Fruit fly (Drosophila melanogaster) whole organism, embryonic: ENCODE results near the gene CG6040.

Experiments
- CG10565 ChIP-seq: fragments of 200-800 bp; sonication (Bioruptor generic); optimal IDR thresholded peaks from 3 replicates; lab custom pipeline; 2016; ENCODE audit warnings: missing biosample characterization, mild to moderate bottlenecking, missing genetic modification characterization
- CG10654 ChIP-seq: fragments of 200-800 bp; sonication (Bioruptor generic); optimal IDR thresholded peaks from 2 replicates; lab custom pipeline; 2016; ENCODE audit warnings: missing biosample characterization, missing genetic modification characterization
- CG12942 ChIP-seq: fragments of 200-800 bp; sonication (Bioruptor generic); optimal IDR thresholded peaks from 3 replicates; lab custom pipeline; 2016; ENCODE audit warnings: missing biosample characterization, missing genetic modification characterization
- CG13287 ChIP-seq: fragments of 200-800 bp; sonication (Bioruptor generic); IDR thresholded peaks from 2 replicates; pipeline ENCODE4 v1.3.6; 2022; ENCODE audit warnings: missing biosample characterization, missing genetic modification characterization; ENCODE audit not compliant: partially characterized antibody
- CG13296 ChIP-seq: fragments of 200-800 bp; sonication (Bioruptor generic); optimal IDR thresholded peaks from 3 replicates; lab custom pipeline; 2018; ENCODE audit warnings: missing biosample characterization, mild to moderate bottlenecking, missing genetic modification characterization
- CG13894 ChIP-seq: fragments of 200-800 bp; sonication (Bioruptor generic); optimal IDR thresholded peaks from 3 replicates; lab custom pipeline; 2018; ENCODE audit warnings: missing biosample characterization, mild to moderate bottlenecking, missing genetic modification characterization, moderate library complexity
- CG1529 ChIP-seq: fragments of 200-800 bp; sonication (Bioruptor generic); optimal IDR thresholded peaks from 3 replicates; lab custom pipeline; 2018; ENCODE audit warnings: missing biosample characterization, missing genetic modification characterization
- CG17802 ChIP-seq: fragments of 200-800 bp; sonication (Bioruptor generic); optimal IDR thresholded peaks from 2 replicates; lab custom pipeline; 2018; ENCODE audit warnings: missing biosample characterization, mild to moderate bottlenecking, missing genetic modification characterization, moderate library complexity
- CG18011 ChIP-seq: fragments of 200-800 bp; sonication (Bioruptor generic); optimal IDR thresholded peaks from 2 replicates; lab custom pipeline; 2017; ENCODE audit warnings: missing biosample characterization, missing genetic modification characterization, mild to moderate bottlenecking, moderate library complexity, missing genotype
- CG18764 ChIP-seq: fragments of 200-800 bp; sonication (Bioruptor generic); optimal IDR thresholded peaks from 3 replicates; lab custom pipeline; 2016; ENCODE audit warnings: missing biosample characterization, missing genetic modification characterization
- CG2202 ChIP-seq: fragments of 200-800 bp; sonication (Bioruptor generic); optimal IDR thresholded peaks from 2 replicates; lab custom pipeline; 2018; ENCODE audit warnings: missing biosample characterization, mild to moderate bottlenecking, missing genetic modification characterization
- CG4360 ChIP-seq: fragments of 200-800 bp; sonication (Bioruptor generic); IDR thresholded peaks from 2 replicates; pipeline ENCODE4 v1.3.6; 2022; ENCODE audit warnings: missing biosample characterization, missing genetic modification characterization
- CG4404 ChIP-seq: fragments of 200-800 bp; sonication (Bioruptor generic); IDR thresholded peaks from 2 replicates; pipeline ENCODE4 v1.3.6; 2022; ENCODE audit warnings: missing biosample characterization, missing genetic modification characterization
- CG5245 ChIP-seq: fragments of 200-800 bp; sonication (Bioruptor generic); optimal IDR thresholded peaks from 3 replicates; lab custom pipeline; 2016; ENCODE audit warnings: missing biosample characterization, missing genetic modification characterization
- CG6654 ChIP-seq: fragments of 200-800 bp; sonication (Bioruptor generic); optimal IDR thresholded peaks from 2 replicates; lab custom pipeline; 2017; ENCODE audit warnings: missing biosample characterization, mild to moderate bottlenecking, missing genetic modification characterization
- CG6854 ChIP-seq: fragments of 200-800 bp; sonication (Bioruptor generic); optimal IDR thresholded peaks from 3 replicates; lab custom pipeline; 2017; ENCODE audit warnings: missing biosample characterization, mild to moderate bottlenecking, missing genetic modification characterization
- CG7963 ChIP-seq: fragments of 200-800 bp; sonication (Bioruptor generic); IDR thresholded peaks from 3 replicates; pipeline ENCODE4 v1.3.6; 2022; ENCODE audit warnings: missing biosample characterization, missing genetic modification characterization; ENCODE audit not compliant: partially characterized antibody
- CG8478 ChIP-seq: fragments of >200 bp; optimal IDR thresholded peaks from 2 replicates; lab custom pipeline; 2018
- CkIIα-i1 ChIP-seq: fragments of 200-800 bp; sonication (Bioruptor generic); IDR thresholded peaks from 2 replicates; pipeline ENCODE4 v1.3.6; 2022; ENCODE audit warnings: missing biosample characterization, missing genetic modification characterization
- D ChIP-seq, 2 experiments: fragments of 200-800 bp in 1 of 2; fragments of >200 bp in 1 of 2; sonication (Bioruptor generic) in 1 of 2; optimal IDR thresholded peaks; 2 replicates in 1 of 2; 3 replicates in 1 of 2; lab custom pipeline; 2017; ENCODE audit warnings: mild to moderate bottlenecking in 1 of 2, missing biosample characterization in 1 of 2, missing genetic modification characterization in 1 of 2, missing genetic modification reagents in 1 of 2
- Dip3 ChIP-seq: fragments of 200-800 bp; sonication (Bioruptor generic); optimal IDR thresholded peaks from 3 replicates; lab custom pipeline; 2016; ENCODE audit warnings: missing biosample characterization, missing genetic modification characterization
- Drgx ChIP-seq: fragments of 200-800 bp; sonication (Bioruptor generic); IDR thresholded peaks from 2 replicates; pipeline ENCODE4 v1.3.6; 2022; ENCODE audit warnings: missing biosample characterization, missing genetic modification characterization
- Elba2 ChIP-seq: fragments of 200-800 bp; sonication (Bioruptor generic); optimal IDR thresholded peaks from 3 replicates; lab custom pipeline; 2016; ENCODE audit warnings: missing biosample characterization, missing genetic modification characterization
- Hmr ChIP-seq: fragments of 200-800 bp; sonication (Bioruptor generic); optimal IDR thresholded peaks from 3 replicates; lab custom pipeline; 2017; ENCODE audit warnings: mild to moderate bottlenecking, missing biosample characterization, missing genetic modification reagents, missing genetic modification characterization
- Mes4 ChIP-seq: fragments of 200-800 bp; sonication (Bioruptor generic); optimal IDR thresholded peaks from 2 replicates; lab custom pipeline; 2016; ENCODE audit warnings: missing biosample characterization, missing genetic modification characterization
- Optix ChIP-seq: fragments of 200-800 bp; sonication (Bioruptor generic); IDR thresholded peaks from 3 replicates; pipeline ENCODE4 v1.3.6; 2022; ENCODE audit warnings: missing biosample characterization, missing genetic modification characterization
- TFAM ChIP-seq: fragments of 200-800 bp; sonication (Bioruptor generic); optimal IDR thresholded peaks from 2 replicates; lab custom pipeline; 2017; ENCODE audit warnings: missing biosample characterization, missing genetic modification characterization, inconsistent platforms
- Vsx1 ChIP-seq: fragments of 200-800 bp; sonication (Bioruptor generic); optimal IDR thresholded peaks from 2 replicates; lab custom pipeline; 2017; ENCODE audit warnings: missing biosample characterization, mild to moderate bottlenecking, missing genetic modification characterization, missing genetic modification reagents
- bbx ChIP-seq: fragments of 200-800 bp; sonication (Bioruptor generic); IDR thresholded peaks from 2 replicates; pipeline ENCODE4 v1.3.6; 2022; ENCODE audit warnings: missing biosample characterization, missing genetic modification characterization; ENCODE audit not compliant: partially characterized antibody
- bowl ChIP-seq: fragments of 200-800 bp; sonication (Bioruptor generic); IDR thresholded peaks from 2 replicates; pipeline ENCODE4 v1.3.6; 2022; ENCODE audit warnings: missing biosample characterization, missing genetic modification characterization
- bsh ChIP-seq, 2 experiments: fragments of 200-800 bp; sonication (Bioruptor generic); optimal IDR thresholded peaks; 2 replicates each; lab custom pipeline; 2017 to 2018; ENCODE audit warnings: mild to moderate bottlenecking in 2 of 2, missing biosample characterization in 2 of 2, missing genetic modification characterization in 2 of 2, moderate library complexity in 1 of 2
- ci ChIP-seq: fragments of 200-800 bp; sonication (Bioruptor generic); IDR thresholded peaks from 3 replicates; pipeline ENCODE4 v1.3.6; 2022; ENCODE audit warnings: missing biosample characterization, missing genetic modification characterization
- danr ChIP-seq: fragments of 200-800 bp; sonication (Bioruptor generic); IDR thresholded peaks from 2 replicates; pipeline ENCODE4 v1.3.6; 2022; ENCODE audit warnings: missing biosample characterization, missing genetic modification characterization
- dimm ChIP-seq: fragments of 200-800 bp; sonication (Bioruptor generic); IDR thresholded peaks from 2 replicates; pipeline ENCODE4 v1.3.6; 2022; ENCODE audit warnings: missing biosample characterization, missing genetic modification characterization
- fd64A ChIP-seq: fragments of 200-800 bp; sonication (Bioruptor generic); optimal IDR thresholded peaks from 3 replicates; lab custom pipeline; 2018; ENCODE audit warnings: missing biosample characterization, mild to moderate bottlenecking, missing genetic modification characterization
- gem ChIP-seq: fragments of 200-800 bp; sonication (Bioruptor generic); optimal IDR thresholded peaks from 2 replicates; lab custom pipeline; 2019; ENCODE audit warnings: missing biosample characterization, mild to moderate bottlenecking, missing genetic modification characterization, moderate library complexity
- insv ChIP-seq, 2 experiments: fragments of 200-800 bp; sonication (Bioruptor generic); optimal IDR thresholded peaks; 3 replicates each; lab custom pipeline; 2016 to 2018; ENCODE audit warnings: missing biosample characterization in 2 of 2, missing genetic modification characterization in 2 of 2
- kni ChIP-seq: fragments of 200-800 bp; sonication (Bioruptor generic); optimal IDR thresholded peaks from 3 replicates; lab custom pipeline; 2017; ENCODE audit warnings: mild to moderate bottlenecking, missing biosample characterization, missing genetic modification reagents, missing genetic modification characterization
- mirr ChIP-seq: fragments of 200-800 bp; sonication (Bioruptor generic); optimal IDR thresholded peaks from 3 replicates; lab custom pipeline; 2018; ENCODE audit warnings: missing biosample characterization, mild to moderate bottlenecking, missing genetic modification characterization
- nau ChIP-seq: fragments of 200-800 bp; sonication (Bioruptor generic); optimal IDR thresholded peaks from 3 replicates; lab custom pipeline; 2017; ENCODE audit warnings: missing biosample characterization, mild to moderate bottlenecking, missing genetic modification characterization, missing genetic modification reagents
- org-1 ChIP-seq: fragments of 200-800 bp; sonication (Bioruptor generic); optimal IDR thresholded peaks from 2 replicates; lab custom pipeline; 2017; ENCODE audit warnings: missing biosample characterization, missing genetic modification characterization
- pb ChIP-seq: fragments of 200-800 bp; sonication (Bioruptor generic); optimal IDR thresholded peaks from 3 replicates; lab custom pipeline; 2016; ENCODE audit warnings: missing biosample characterization, missing genetic modification characterization
- pho ChIP-seq: fragments of 200-800 bp; sonication (Bioruptor generic); optimal IDR thresholded peaks from 2 replicates; lab custom pipeline; 2016; ENCODE audit warnings: missing biosample characterization, missing genetic modification characterization
- pros ChIP-seq: fragments of 200-800 bp; sonication (Bioruptor generic); optimal IDR thresholded peaks from 3 replicates; lab custom pipeline; 2019; ENCODE audit warnings: missing biosample characterization, mild to moderate bottlenecking, missing genetic modification characterization, moderate library complexity
- sr ChIP-seq: fragments of 200-800 bp; sonication (Bioruptor generic); IDR thresholded peaks from 3 replicates; pipeline ENCODE4 v1.3.6; 2022; ENCODE audit warnings: missing biosample characterization, missing genetic modification characterization
- stwl ChIP-seq: fragments of 200-800 bp; sonication (Bioruptor generic); optimal IDR thresholded peaks from 3 replicates; lab custom pipeline; 2018; ENCODE audit warnings: missing biosample characterization, mild to moderate bottlenecking, missing genetic modification characterization, moderate library complexity
- trh ChIP-seq: fragments of 200-800 bp; sonication (Bioruptor generic); optimal IDR thresholded peaks from 2 replicates; lab custom pipeline; 2016; ENCODE audit warnings: missing biosample characterization, missing genetic modification characterization
- ttk ChIP-seq: fragments of 200-800 bp; sonication (Bioruptor generic); IDR thresholded peaks from 2 replicates; pipeline ENCODE4 v2.1.2; 2022; ENCODE audit warnings: missing biosample characterization, missing genetic modification characterization
- unc-4 ChIP-seq: fragments of 200-800 bp; sonication (Bioruptor generic); IDR thresholded peaks from 2 replicates; pipeline ENCODE4 v1.3.6; 2022; ENCODE audit warnings: missing biosample characterization, missing genetic modification characterization; ENCODE audit not compliant: partially characterized antibody

CG6040 gene

DNA sequence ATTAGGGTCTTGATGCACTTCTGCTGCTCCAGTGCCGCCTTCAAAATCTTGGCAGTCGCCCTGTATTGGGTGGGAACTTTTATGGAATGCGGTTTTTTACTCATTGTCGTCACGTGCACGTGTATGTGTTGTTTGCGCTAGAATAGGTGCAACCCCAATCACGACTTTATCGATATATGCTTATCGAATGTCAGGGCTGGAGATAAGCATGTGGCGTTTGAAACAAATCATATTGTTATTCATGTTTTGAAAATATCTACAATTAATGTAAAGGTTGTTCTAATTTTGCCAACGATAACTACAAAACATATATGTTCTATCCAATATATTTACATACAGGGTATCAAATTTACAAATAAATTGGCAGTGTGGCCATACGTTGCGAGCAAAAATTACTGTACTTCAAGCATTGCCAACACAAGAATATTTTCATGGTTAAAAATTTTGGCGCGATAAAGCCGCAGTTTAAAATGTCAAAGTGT is 65.4 kb downstream of the CG6040 start, which contains the start of the genes CG42359 and Nsun5 (continued):
- peak; percentile 89 for TF ChIP-seq Hmr (GFP tag; lab: Kevin White, UChicago)
- peak; percentile 76 for TF ChIP-seq Drgx (GFP tag; lab: Robert Waterston, UW)
- peak; percentile 77 for TF ChIP-seq CG2202
- peak; percentile 88 for TF ChIP-seq bbx (GFP tag; lab: Robert Waterston, UW)
- peak; percentile 94 for TF ChIP-seq gem (tag; lab: Kevin White, UChicago)
- peak; percentile 87 for TF ChIP-seq CG13894 (tag; lab: Kevin White, UChicago)
- TF ChIP-seq Elba2, result peak; percentile 85
- peak; percentile 28 for TF ChIP-seq CG6854 (GFP tag; lab: Kevin White, UChicago)
- peak; percentile 92 for TF ChIP-seq stwl
- peak; percentile 92 for TF ChIP-seq CG18764 (GFP tag; lab: Kevin White, UChicago)
- TF ChIP-seq CG6654 (GFP tag; lab: Kevin White, UChicago), result peak; percentile 57
- peak; percentile 83 for TF ChIP-seq Mes4 (GFP tag; lab: Kevin White, UChicago)
- TF ChIP-seq dimm (GFP tag; lab: Robert Waterston, UW), result peak; percentile 51; the same call in 1 of the 2 replicates
- TF ChIP-seq Optix (GFP tag; lab: Robert Waterston, UW), result peak; percentile 78
- peak; percentile 81 for TF ChIP-seq CG18011 (GFP tag; lab: Kevin White, UChicago)
- peak; percentile 67 for TF ChIP-seq kni (GFP tag; lab: Kevin White, UChicago)
- TF ChIP-seq CG13296 (GFP tag; lab: Kevin White, UChicago), result peak; percentile 78
- TF ChIP-seq pros, result no peak
- TF ChIP-seq bowl (GFP tag; lab: Robert Waterston, UW), result no peak
- TF ChIP-seq pb (GFP tag; lab: Kevin White, UChicago), result peak; percentile 76
- TF ChIP-seq CG4404, result peak; percentile 85
- peak; percentile 88 for TF ChIP-seq mirr
- peak; percentile 75 for TF ChIP-seq CG7963 (GFP tag; lab: Robert Waterston, UW)
- TF ChIP-seq CG17802, result peak; percentile 73
- peak; percentile 92 for TF ChIP-seq CG10654 (GFP tag; lab: Kevin White, UChicago)
- TF ChIP-seq CG5245, result peak; percentile 79
- peak; percentile 95 for TF ChIP-seq unc-4
- peak; percentile 92 for TF ChIP-seq pho (GFP tag; lab: Kevin White, UChicago)
- no peak for TF ChIP-seq D (optimal IDR thresholded peaks at IDR 0.05; lab: Kevin White, UChicago)
- peak; percentile 79 for TF ChIP-seq D (GFP tag; optimal IDR thresholded peaks at IDR 0.05; lab: Kevin White, UChicago)
- TF ChIP-seq CkIIα-i1 (GFP tag; lab: Robert Waterston, UW), result no peak
- TF ChIP-seq ttk (GFP tag; lab: Robert Waterston, UW), result peak; percentile 89
- peak; percentile 95 for TF ChIP-seq ci (GFP tag; lab: Robert Waterston, UW)
- peak; percentile 41 for TF ChIP-seq Vsx1 (GFP tag; lab: Kevin White, UChicago)
- peak; percentile 92 for TF ChIP-seq CG12942 (GFP tag; lab: Kevin White, UChicago)
- peak; percentile 67 for TF ChIP-seq org-1 (GFP tag; lab: Kevin White, UChicago)
- TF ChIP-seq CG1529, result peak; percentile 75
- peak; percentile 62; the same call in 1 of the 2 replicates for TF ChIP-seq danr
- peak; percentile 46 for TF ChIP-seq CG10565
- TF ChIP-seq insv (GFP tag; optimal IDR thresholded peaks at IDR 0.05; lab: Kevin White, UChicago), result peak in 1 of 2 experiments; percentile 59
- TF ChIP-seq CG8478, result no peak
- TF ChIP-seq fd64A (GFP tag; lab: Kevin White, UChicago), result peak; percentile 10
- TF ChIP-seq CG4360, result peak; percentile 57; the same call in 1 of the 2 replicates
- TF ChIP-seq bsh (GFP tag; optimal IDR thresholded peaks at IDR 0.05; lab: Kevin White, UChicago), result peak in 1 of 2 experiments; percentile 90
- TF ChIP-seq TFAM (GFP tag; lab: Kevin White, UChicago), result peak; percentile 65
- TF ChIP-seq sr, result peak; percentile 62; the same call in 2 of the 3 replicates
- peak; percentile 97 for TF ChIP-seq CG13287
- TF ChIP-seq Dip3 (GFP tag; lab: Kevin White, UChicago), result peak; percentile 84
- TF ChIP-seq nau (GFP tag; lab: Kevin White, UChicago), result peak; percentile 65
- TF ChIP-seq trh, result peak; percentile 82
